Fruit fly (Drosophila melanogaster) whole organism, embryonic: ENCODE results near the gene CG44261.
A peak's percentile ranks its signal among the peaks of the same experiment; 100 is the strongest.

Experiments
- Asciz ChIP-seq: fragments of 200-800 bp; sonication (Bioruptor generic); optimal IDR thresholded peaks from 2 replicates; lab custom pipeline; 2017; ENCODE audit warnings: missing biosample characterization, mild to moderate bottlenecking, missing genetic modification characterization, missing genetic modification reagents
- Bgb ChIP-seq: fragments of 200-800 bp; sonication (Bioruptor generic); IDR thresholded peaks from 2 replicates; pipeline ENCODE4 v1.3.6; 2022; ENCODE audit warnings: missing biosample characterization, missing genetic modification characterization; ENCODE audit not compliant: partially characterized antibody
- BtbVII ChIP-seq: fragments of 200-800 bp; sonication (Bioruptor generic); optimal IDR thresholded peaks from 3 replicates; lab custom pipeline; 2017; ENCODE audit warnings: missing biosample characterization, mild to moderate bottlenecking, missing genetic modification characterization
- CG1233 ChIP-seq: fragments of 200-800 bp; sonication (Bioruptor generic); optimal IDR thresholded peaks from 4 replicates; lab custom pipeline; 2018; ENCODE audit warnings: missing biosample characterization, mild to moderate bottlenecking, missing genetic modification characterization
- CG13624 ChIP-seq: fragments of 200-800 bp; sonication (Bioruptor generic); optimal IDR thresholded peaks from 2 replicates; lab custom pipeline; 2016; ENCODE audit warnings: missing biosample characterization, missing genetic modification characterization
- CG15269 ChIP-seq: fragments of 200-800 bp; sonication (Bioruptor generic); optimal IDR thresholded peaks from 2 replicates; lab custom pipeline; 2018; ENCODE audit warnings: missing biosample characterization, mild to moderate bottlenecking, missing genetic modification characterization, moderate library complexity
- CG15479 ChIP-seq: fragments of 200-800 bp; sonication (Bioruptor generic); optimal IDR thresholded peaks from 3 replicates; lab custom pipeline; 2019; ENCODE audit warnings: missing biosample characterization, mild to moderate bottlenecking, missing genetic modification characterization, moderate library complexity
- CG15601 ChIP-seq: fragments of 200-800 bp; sonication (Bioruptor generic); optimal IDR thresholded peaks from 3 replicates; lab custom pipeline; 2019; ENCODE audit warnings: missing biosample characterization, mild to moderate bottlenecking, missing genetic modification characterization, moderate library complexity
- CG16779 ChIP-seq: fragments of 200-800 bp; sonication (Bioruptor generic); IDR thresholded peaks from 2 replicates; pipeline ENCODE4 v1.3.6; 2022; ENCODE audit warnings: missing biosample characterization, missing genetic modification characterization
- CG17612 ChIP-seq: fragments of 200-800 bp; sonication (Bioruptor generic); IDR thresholded peaks from 2 replicates; pipeline ENCODE4 v1.3.6; 2022; ENCODE audit warnings: missing biosample characterization, missing genetic modification characterization
- CG17829 ChIP-seq: fragments of 200-800 bp; optimal IDR thresholded peaks from 2 replicates; lab custom pipeline; 2019; ENCODE audit warnings: missing biosample characterization, mild to moderate bottlenecking, missing genetic modification characterization, moderate library complexity
- CG34376 ChIP-seq: fragments of 200-800 bp; sonication (Bioruptor generic); optimal IDR thresholded peaks from 2 replicates; lab custom pipeline; 2018; ENCODE audit warnings: missing biosample characterization, mild to moderate bottlenecking, missing genetic modification characterization
- CG4282 ChIP-seq: fragments of 200-800 bp; sonication (Bioruptor generic); optimal IDR thresholded peaks from 2 replicates; lab custom pipeline; 2016; ENCODE audit warnings: missing biosample characterization, missing genetic modification characterization
- CG43689 ChIP-seq: fragments of 200-800 bp; sonication (Bioruptor generic); IDR thresholded peaks from 2 replicates; pipeline ENCODE4 v1.3.6; 2022; ENCODE audit warnings: missing biosample characterization, missing genetic modification characterization
- CG5180 ChIP-seq: fragments of 200-800 bp; sonication (Bioruptor generic); optimal IDR thresholded peaks from 3 replicates; lab custom pipeline; 2017; ENCODE audit warnings: missing biosample characterization, missing genetic modification characterization, mild to moderate bottlenecking, moderate library complexity, missing genetic modification reagents
- CG6272 ChIP-seq: fragments of 200-800 bp; sonication (Bioruptor generic); IDR thresholded peaks from 2 replicates; pipeline ENCODE4 v1.3.6; 2022; ENCODE audit warnings: missing biosample characterization, missing genetic modification characterization
- CG6813 ChIP-seq: fragments of 200-800 bp; sonication (Bioruptor generic); optimal IDR thresholded peaks from 2 replicates; lab custom pipeline; 2017; ENCODE audit warnings: missing biosample characterization, missing genetic modification characterization, mild to moderate bottlenecking, moderate library complexity, missing genetic modification reagents
- CG6854 ChIP-seq: fragments of 200-800 bp; sonication (Bioruptor generic); optimal IDR thresholded peaks from 3 replicates; lab custom pipeline; 2017; ENCODE audit warnings: missing biosample characterization, mild to moderate bottlenecking, missing genetic modification characterization
- CG9609 ChIP-seq: fragments of 200-800 bp; sonication (Bioruptor generic); optimal IDR thresholded peaks from 3 replicates; lab custom pipeline; 2016; ENCODE audit warnings: missing biosample characterization, missing genetic modification characterization
- Chrac-16 ChIP-seq: fragments of 200-800 bp; sonication (Bioruptor generic); optimal IDR thresholded peaks from 3 replicates; lab custom pipeline; 2016; ENCODE audit warnings: missing biosample characterization, missing genetic modification characterization
- Dip3 ChIP-seq: fragments of 200-800 bp; sonication (Bioruptor generic); optimal IDR thresholded peaks from 3 replicates; lab custom pipeline; 2016; ENCODE audit warnings: missing biosample characterization, missing genetic modification characterization
- E2f2 ChIP-seq: fragments of 200-800 bp; sonication (Bioruptor generic); IDR thresholded peaks from 2 replicates; pipeline ENCODE4 v1.3.6; 2022; ENCODE audit warnings: missing biosample characterization, missing genetic modification characterization
- Kr ChIP-seq: fragments of 200-800 bp; sonication (Bioruptor generic); optimal IDR thresholded peaks from 2 replicates; lab custom pipeline; 2017; ENCODE audit warnings: missing biosample characterization, mild to moderate bottlenecking, missing genetic modification characterization
- Lim3 ChIP-seq: fragments of 200-800 bp; sonication (Bioruptor generic); IDR thresholded peaks from 2 replicates; pipeline ENCODE4 v1.3.6; 2022; ENCODE audit warnings: missing biosample characterization, missing genetic modification characterization
- MBD-R2 ChIP-seq: fragments of 200-800 bp; sonication (Bioruptor generic); IDR thresholded peaks from 2 replicates; pipeline ENCODE4 v1.3.6; 2022; ENCODE audit warnings: missing biosample characterization, missing genetic modification characterization
- Meics ChIP-seq: fragments of 200-800 bp; sonication (Bioruptor generic); optimal IDR thresholded peaks from 2 replicates; lab custom pipeline; 2017; ENCODE audit warnings: missing biosample characterization, mild to moderate bottlenecking, missing genetic modification characterization
- Mrtf ChIP-seq: fragments of 200-800 bp; sonication (Bioruptor generic); IDR thresholded peaks from 3 replicates; pipeline ENCODE4 v1.3.6; 2022; ENCODE audit warnings: missing biosample characterization, missing genetic modification characterization
- NC2α ChIP-seq: fragments of 200-800 bp; sonication (Bioruptor generic); optimal IDR thresholded peaks from 2 replicates; lab custom pipeline; 2016; ENCODE audit warnings: missing biosample characterization, missing genetic modification characterization
- NFAT ChIP-seq: fragments of 200-800 bp; sonication (Bioruptor generic); IDR thresholded peaks from 2 replicates; pipeline ENCODE4 v1.3.6; 2022; ENCODE audit warnings: missing biosample characterization, missing genetic modification characterization
- Neu2 ChIP-seq: fragments of 200-800 bp; sonication (Bioruptor generic); optimal IDR thresholded peaks from 3 replicates; lab custom pipeline; 2016; ENCODE audit warnings: missing biosample characterization, missing genetic modification characterization, borderline replicate concordance
- Nf-YC ChIP-seq: fragments of 200-800 bp; optimal IDR thresholded peaks from 3 replicates; lab custom pipeline; 2019; ENCODE audit warnings: missing biosample characterization, mild to moderate bottlenecking, missing genetic modification characterization, moderate library complexity
- PHDP ChIP-seq: fragments of 200-800 bp; sonication (Bioruptor generic); optimal IDR thresholded peaks from 3 replicates; lab custom pipeline; 2018; ENCODE audit warnings: missing biosample characterization, mild to moderate bottlenecking, missing genetic modification characterization, moderate library complexity
- Sry-β ChIP-seq: fragments of 200-800 bp; sonication (Bioruptor generic); optimal IDR thresholded peaks from 2 replicates; lab custom pipeline; 2018; ENCODE audit warnings: missing biosample characterization, mild to moderate bottlenecking, missing genetic modification characterization, moderate library complexity
- Tbp ChIP-seq: fragments of >200 bp; optimal IDR thresholded peaks from 2 replicates; lab custom pipeline; 2018; ENCODE audit warnings: missing biosample characterization, missing genetic modification characterization
- bigmax ChIP-seq: fragments of 200-800 bp; sonication (Bioruptor generic); optimal IDR thresholded peaks from 2 replicates; lab custom pipeline; 2018; ENCODE audit warnings: missing biosample characterization, mild to moderate bottlenecking, missing genetic modification characterization
- chn ChIP-seq: fragments of 200-800 bp; sonication (Bioruptor generic); optimal IDR thresholded peaks from 2 replicates; lab custom pipeline; 2016; ENCODE audit warnings: missing biosample characterization, missing genetic modification characterization
- crol ChIP-seq: fragments of 200-800 bp; sonication (Bioruptor generic); IDR thresholded peaks from 2 replicates; pipeline ENCODE4 v1.3.6; 2022; ENCODE audit warnings: missing biosample characterization, missing genetic modification characterization
- cwo ChIP-seq: fragments of 200-800 bp; sonication (Bioruptor generic); optimal IDR thresholded peaks from 3 replicates; lab custom pipeline; 2017; ENCODE audit warnings: missing biosample characterization, missing genetic modification characterization, mild to moderate bottlenecking, moderate library complexity, missing genetic modification reagents
- dan ChIP-seq: fragments of 200-800 bp; sonication (Bioruptor generic); IDR thresholded peaks from 2 replicates; pipeline ENCODE4 v1.3.6; 2022; ENCODE audit warnings: missing biosample characterization, missing genetic modification characterization
- dimm ChIP-seq: fragments of 200-800 bp; sonication (Bioruptor generic); IDR thresholded peaks from 2 replicates; pipeline ENCODE4 v1.3.6; 2022; ENCODE audit warnings: missing biosample characterization, missing genetic modification characterization
- exex ChIP-seq: fragments of 200-800 bp; sonication (Bioruptor generic); optimal IDR thresholded peaks from 4 replicates; lab custom pipeline; 2018; ENCODE audit warnings: missing biosample characterization, mild to moderate bottlenecking, missing genetic modification characterization, moderate library complexity
- gce ChIP-seq: fragments of 200-800 bp; sonication (Bioruptor generic); IDR thresholded peaks from 3 replicates; pipeline ENCODE4 v1.3.6; 2022; ENCODE audit warnings: missing biosample characterization, missing genetic modification characterization
- gcm2 ChIP-seq: fragments of 200-800 bp; sonication (Bioruptor generic); optimal IDR thresholded peaks from 2 replicates; lab custom pipeline; 2016; ENCODE audit warnings: missing biosample characterization, missing genetic modification characterization
- insv ChIP-seq, 2 experiments: fragments of 200-800 bp; sonication (Bioruptor generic); optimal IDR thresholded peaks; 3 replicates each; lab custom pipeline; 2016 to 2018; ENCODE audit warnings: missing biosample characterization in 2 of 2, missing genetic modification characterization in 2 of 2
- ken ChIP-seq: fragments of 200-800 bp; sonication (Bioruptor generic); IDR thresholded peaks from 3 replicates; pipeline ENCODE4 v1.3.6; 2022; ENCODE audit warnings: missing biosample characterization, missing genetic modification characterization
- nerfin-2 ChIP-seq: fragments of 200-800 bp; sonication (Bioruptor generic); IDR thresholded peaks from 2 replicates; pipeline ENCODE4 v1.3.6; 2022; ENCODE audit warnings: missing biosample characterization, missing genetic modification characterization; ENCODE audit not compliant: partially characterized antibody
- peb ChIP-seq: fragments of 200-800 bp; sonication (Bioruptor generic); IDR thresholded peaks from 2 replicates; pipeline ENCODE4 v1.3.6; 2022; ENCODE audit warnings: missing biosample characterization, missing genetic modification characterization
- sd ChIP-seq: fragments of 200-800 bp; sonication (Bioruptor generic); optimal IDR thresholded peaks from 3 replicates; lab custom pipeline; 2018; ENCODE audit warnings: missing biosample characterization, mild to moderate bottlenecking, missing genetic modification characterization, moderate library complexity
- sr ChIP-seq: fragments of 200-800 bp; sonication (Bioruptor generic); IDR thresholded peaks from 3 replicates; pipeline ENCODE4 v1.3.6; 2022; ENCODE audit warnings: missing biosample characterization, missing genetic modification characterization
- unpg ChIP-seq: fragments of 200-800 bp; sonication (Bioruptor generic); optimal IDR thresholded peaks from 3 replicates; lab custom pipeline; 2018; ENCODE audit warnings: missing biosample characterization, mild to moderate bottlenecking, missing genetic modification characterization, moderate library complexity
- yki ChIP-seq: fragments of >200 bp; optimal IDR thresholded peaks from 3 replicates; lab custom pipeline; 2018

The CG44261 gene

dm6 chr3R:9417577-9418334 lies 9.8 kb upstream of the CG44261 start, which contains the start of gene ps (continued):
- TF ChIP-seq CG15479 (peak; percentile 73), gce (no peak), CG1233 (GFP tag; lab: Kevin White, UChicago) (peak; percentile 23), Lim3 (GFP tag; lab: Robert Waterston, UW) (no peak), CG16779 (GFP tag; lab: Robert Waterston, UW) (no peak), Asciz (peak; percentile 3), chn (GFP tag; lab: Kevin White, UChicago) (no peak), Meics (GFP tag; lab: Kevin White, UChicago) (peak; percentile 17), CG6813 (no peak), Neu2 (GFP tag; lab: Kevin White, UChicago) (no peak), CG15601 (tag; lab: Kevin White, UChicago) (peak; percentile 1), BtbVII (GFP tag; lab: Kevin White, UChicago) (peak; percentile 43), CG4282 (GFP tag; lab: Kevin White, UChicago) (no peak), CG17829 (tag; lab: Kevin White, UChicago) (no peak), ken (no peak), Nf-YC (tag; lab: Kevin White, UChicago) (peak; percentile 26), MBD-R2 (GFP tag; lab: Robert Waterston, UW) (no peak), CG17612 (GFP tag; lab: Robert Waterston, UW) (no peak), NC2α (GFP tag; lab: Kevin White, UChicago) (no peak), sd (peak; percentile 99), CG13624 (GFP tag; lab: Kevin White, UChicago) (no peak), crol (GFP tag; lab: Robert Waterston, UW) (no peak), CG34376 (GFP tag; lab: Kevin White, UChicago) (peak; percentile 86), CG15269 (tag; lab: Kevin White, UChicago) (peak; percentile 22), Kr (GFP tag; lab: Kevin White, UChicago) (no peak), Chrac-16 (GFP tag; lab: Kevin White, UChicago) (no peak), bigmax (GFP tag; lab: Kevin White, UChicago) (no peak), peb (GFP tag; lab: Robert Waterston, UW) (no peak), Tbp (GFP tag; lab: Kevin White, UChicago) (no peak), dan (GFP tag; lab: Robert Waterston, UW) (no peak), unpg (GFP tag; lab: Kevin White, UChicago) (peak; percentile 16), PHDP (tag; lab: Kevin White, UChicago) (no peak), CG6854 (peak; percentile 49), yki (lab: Kevin White, UChicago) (no peak), sr (GFP tag; lab: Robert Waterston, UW) (no peak), exex (tag; lab: Kevin White, UChicago) (no peak), E2f2 (GFP tag; lab: Robert Waterston, UW) (no peak), CG6272 (GFP tag; lab: Robert Waterston, UW) (no peak), CG43689 (no peak), NFAT (no peak), Mrtf (GFP tag; lab: Robert Waterston, UW) (no peak), Sry-β (GFP tag; lab: Kevin White, UChicago) (no peak), CG9609 (no peak), gcm2 (GFP tag; lab: Kevin White, UChicago) (no peak), dimm (GFP tag; lab: Robert Waterston, UW) (no peak), insv (GFP tag; optimal IDR thresholded peaks at IDR 0.05; lab: Kevin White, UChicago) (peak in 1 of 2 experiments; percentile 78), Dip3 (GFP tag; lab: Kevin White, UChicago) (no peak), Bgb (GFP tag; lab: Robert Waterston, UW) (no peak), nerfin-2 (no peak), CG5180 (no peak), cwo (GFP tag; lab: Kevin White, UChicago) (peak; percentile 32)
